Worm (Caenorhabditis elegans) whole organism, mixed stage, embryonic: ENCODE results near the gene C02B10.6.

Experiments used
- ceh-39 ChIP-seq: fragments of 150-350 bp; optimal IDR thresholded peaks from 2 replicates; lab custom pipeline; 2014; ENCODE audit warnings: missing biosample characterization, missing genetic modification characterization
- ces-1 ChIP-seq: fragments of 150-350 bp; optimal IDR thresholded peaks from 2 replicates; lab custom pipeline; 2014; ENCODE audit warnings: missing biosample characterization, missing genetic modification reagents, missing genetic modification characterization
- drap-1 ChIP-seq: fragments of 200-800 bp; sonication (Bioruptor generic); optimal IDR thresholded peaks from 3 replicates; lab custom pipeline; 2018; ENCODE audit warnings: mild to moderate bottlenecking, missing genetic modification characterization, missing compliant biosample characterization
- elt-3 ChIP-seq: fragments of 150-350 bp; optimal IDR thresholded peaks from 2 replicates; lab custom pipeline; 2014; ENCODE audit warnings: missing biosample characterization, missing genetic modification characterization
- hlh-1 ChIP-seq: fragments of 150-350 bp; optimal IDR thresholded peaks from 2 replicates; lab custom pipeline; 2014; ENCODE audit warnings: missing biosample characterization, missing genetic modification reagents, missing genetic modification characterization
- mep-1 ChIP-seq: fragments of 150-350 bp; optimal IDR thresholded peaks from 2 replicates; lab custom pipeline; 2017; ENCODE audit warnings: missing biosample characterization, missing genetic modification reagents, missing genetic modification characterization, inconsistent platforms
- nhr-12 ChIP-seq: fragments of 150-350 bp; optimal IDR thresholded peaks from 2 replicates; lab custom pipeline; 2014; ENCODE audit warnings: missing biosample characterization, missing genetic modification characterization
- nhr-237 ChIP-seq: fragments of 150-350 bp; optimal IDR thresholded peaks from 2 replicates; lab custom pipeline; 2014; ENCODE audit warnings: missing biosample characterization, missing genetic modification characterization
- pha-4 ChIP-seq: fragments of 150-350 bp; optimal IDR thresholded peaks from 2 replicates; lab custom pipeline; 2018; ENCODE audit warnings: missing biosample characterization, missing genetic modification reagents, missing genetic modification characterization
- snpc-4 ChIP-seq: fragments of 150-350 bp; optimal IDR thresholded peaks from 2 replicates; lab custom pipeline; 2014; ENCODE audit warnings: missing biosample characterization, missing genetic modification characterization
- unc-62 ChIP-seq: fragments of 150-350 bp; optimal IDR thresholded peaks from 2 replicates; lab custom pipeline; 2014; ENCODE audit warnings: missing biosample characterization, missing genetic modification reagents, missing genetic modification characterization
- zip-8 ChIP-seq: fragments of 150-350 bp; optimal IDR thresholded peaks from 2 replicates; lab custom pipeline; 2014; ENCODE audit warnings: missing biosample characterization, missing genetic modification characterization
- ztf-11 ChIP-seq: fragments of 150-350 bp; optimal IDR thresholded peaks from 2 replicates; lab custom pipeline; 2014; ENCODE audit warnings: missing biosample characterization, missing genetic modification characterization

DNA sequence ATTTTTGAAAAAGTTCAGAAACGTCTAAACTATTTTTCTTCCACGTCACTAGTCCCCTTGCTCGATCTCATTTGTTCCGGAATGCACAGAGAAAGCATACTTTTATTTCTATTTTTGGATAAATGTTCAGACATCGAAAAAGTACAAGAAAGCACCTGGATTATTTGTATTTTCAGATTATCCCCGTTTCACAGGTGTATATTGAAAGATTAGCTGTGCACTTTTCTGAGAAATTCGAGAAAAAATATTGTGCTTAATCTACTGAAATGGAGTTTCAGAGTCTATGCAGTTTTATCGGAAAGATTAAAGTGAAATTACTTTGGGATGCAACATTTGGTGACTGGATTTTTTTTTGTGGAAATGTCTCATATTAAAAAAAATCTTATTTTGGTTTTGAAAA, 31.3 kb downstream of the C02B10.6 start:
- TF ChIP-seq pha-4 (no peak), ztf-11 (tag; lab: Kevin White, UChicago) (no peak), snpc-4 (tag; lab: Kevin White, UChicago) (no peak), zip-8 (tag; lab: Kevin White, UChicago) (no peak), drap-1 (no peak), elt-3 (no peak), unc-62 (GFP tag; lab: Kevin White, UChicago) (no peak), ces-1 (GFP tag; lab: Kevin White, UChicago) (no peak), mep-1 (tag; lab: Kevin White, UChicago) (no peak), nhr-237 (tag; lab: Kevin White, UChicago) (no peak), hlh-1 (no peak), ceh-39 (tag; lab: Kevin White, UChicago) (no peak), nhr-12 (tag; lab: Kevin White, UChicago) (no peak)
